Worm (Caenorhabditis elegans) whole organism, L3 larva: ENCODE data around the gene sur-5.

Experiments used
- elt-1 ChIP-seq: fragments of 150-350 bp; optimal IDR thresholded peaks from 2 replicates; lab custom pipeline; 2014; ENCODE audit warnings: missing biosample characterization, missing genetic modification characterization
- jun-1 ChIP-seq: fragments of 150-350 bp; optimal IDR thresholded peaks from 2 replicates; lab custom pipeline; 2014; ENCODE audit warnings: missing biosample characterization, missing genetic modification reagents, missing genetic modification characterization
- pha-4 ChIP-seq: fragments of 150-350 bp; optimal IDR thresholded peaks from 2 replicates; lab custom pipeline; 2014; ENCODE audit warnings: missing biosample characterization, missing genetic modification reagents, missing genetic modification characterization

DNA sequence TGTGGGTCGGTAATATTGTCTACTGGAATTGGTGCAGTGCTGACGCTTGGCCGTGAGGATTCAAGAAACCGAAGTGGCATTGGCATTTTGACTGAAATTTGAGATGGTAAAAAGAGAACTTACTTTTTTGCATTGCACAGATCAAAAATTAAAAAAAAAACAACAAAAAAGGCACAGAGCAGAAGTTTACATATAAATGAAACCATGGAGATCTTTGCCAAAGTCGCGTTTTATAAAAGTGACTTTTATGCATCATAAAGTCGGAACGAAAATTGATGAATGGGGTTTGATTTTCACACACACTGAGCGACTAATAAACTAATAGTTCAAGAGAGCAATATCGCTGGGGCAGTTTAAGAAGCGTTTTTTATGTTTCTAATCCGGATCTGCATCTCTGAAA lies 17.0 kb upstream of the sur-5 start, which contains the start of gene T08A9.13:
- TF ChIP-seq elt-1 (tag; lab: Kevin White, UChicago) (no peak), pha-4 (tag; lab: Kevin White, UChicago) (no peak), jun-1 (tag; lab: Kevin White, UChicago) (no peak)
